Worm (Caenorhabditis elegans): ENCODE results near the gene sqt-3.
A peak's percentile ranks its signal among the peaks of the same experiment; 100 is the strongest.

The sqt-3 gene

ce11 chrV:12352445-12352844 lies at the start of gene sqt-3:
Gene sqt-3 (plus strand): TSS chrV:12352745.
- TF ChIP-seq ceh-82 (tag; optimal IDR thresholded peaks at IDR 0.05) (no peak), R02D3.7 (tag; optimal IDR thresholded peaks at IDR 0.05) (no peak), ceh-16 (tag; optimal IDR thresholded peaks at IDR 0.05) (no peak), nhr-23 (tag; optimal IDR thresholded peaks at IDR 0.05) (no peak), ztf-11 (tag; optimal IDR thresholded peaks at IDR 0.05) (no peak), nhr-12 (tag; optimal IDR thresholded peaks at IDR 0.05) (no peak)

ce11 chrV:12303453-12304077 lies 49.0 kb upstream of the sqt-3 start:
- TF ChIP-seq nhr-129 (tag; optimal IDR thresholded peaks at IDR 0.05) (peak; percentile 85), nhr-237 (tag; optimal IDR thresholded peaks at IDR 0.05) (peak; percentile 57), zag-1 (tag; optimal IDR thresholded peaks at IDR 0.05) (peak; percentile 77), mab-5 (tag; optimal IDR thresholded peaks at IDR 0.05) (peak; percentile 66), ztf-4 (tag; optimal IDR thresholded peaks at IDR 0.05) (peak; percentile 81), lin-11 (tag; optimal IDR thresholded peaks at IDR 0.05) (peak; percentile 76), dmd-4 (tag; optimal IDR thresholded peaks at IDR 0.05) (no peak), snpc-4 (tag; optimal IDR thresholded peaks at IDR 0.05) (peak; percentile 59), ztf-1 (GFP tag; conservative IDR thresholded peaks at IDR 0.05) (0 out of 2 replicates have a peak, but pooled peaks have one; percentile 87), unc-39 (tag; optimal IDR thresholded peaks at IDR 0.05) (peak; percentile 52), R02D3.7 (tag; optimal IDR thresholded peaks at IDR 0.05) (no peak), elt-3 (tag; optimal IDR thresholded peaks at IDR 0.05) (no peak), ZK546.5 (tag; optimal IDR thresholded peaks at IDR 0.05) (no peak), nhr-25 (tag; optimal IDR thresholded peaks at IDR 0.05) (peak; percentile 74), aly-2 (tag; optimal IDR thresholded peaks at IDR 0.05) (no peak), alr-1 (tag; optimal IDR thresholded peaks at IDR 0.05) (no peak), nhr-23 (tag; optimal IDR thresholded peaks at IDR 0.05) (no peak), fos-1 (tag; optimal IDR thresholded peaks at IDR 0.05) (peak; percentile 59), nhr-77 (tag; optimal IDR thresholded peaks at IDR 0.05) (no peak), F13H6.1 (tag; optimal IDR thresholded peaks at IDR 0.05) (peak; percentile 92), sem-4 (tag; optimal IDR thresholded peaks at IDR 0.05) (peak; percentile 87), unc-62 (GFP tag; optimal IDR thresholded peaks at IDR 0.05) (peak; percentile 60), nhr-11 (tag; optimal IDR thresholded peaks at IDR 0.05) (peak; percentile 86), ceh-82 (tag; optimal IDR thresholded peaks at IDR 0.05) (peak; percentile 82), peb-1 (tag; optimal IDR thresholded peaks at IDR 0.05) (peak; percentile 1), unc-55 (GFP tag; optimal IDR thresholded peaks at IDR 0.05) (peak; percentile 72), crh-2 (tag; optimal IDR thresholded peaks at IDR 0.05) (peak; percentile 70), nhr-21 (tag; optimal IDR thresholded peaks at IDR 0.05) (peak; percentile 76), ama-1 (optimal IDR thresholded peaks at IDR 0.05) (no peak), Y55F3AM.14 (GFP tag; optimal IDR thresholded peaks at IDR 0.05) (peak; percentile 96), skn-1 (tag; optimal IDR thresholded peaks at IDR 0.05) (no peak), lin-13 (GFP tag; optimal IDR thresholded peaks at IDR 0.05) (peak; percentile 68), elt-1 (tag; optimal IDR thresholded peaks at IDR 0.05) (no peak), ztf-11 (tag; optimal IDR thresholded peaks at IDR 0.05) (no peak), egl-27 (tag; optimal IDR thresholded peaks at IDR 0.05) (peak; percentile 73), blmp-1 (tag; optimal IDR thresholded peaks at IDR 0.05; ENCODE audit: insufficient read depth) (peak; percentile 41), nhr-12 (tag; optimal IDR thresholded peaks at IDR 0.05) (no peak), ceh-16 (tag; optimal IDR thresholded peaks at IDR 0.05) (peak; percentile 85), nhr-10 (tag; optimal IDR thresholded peaks at IDR 0.05) (peak; percentile 21), mdl-1 (tag; optimal IDR thresholded peaks at IDR 0.05) (peak in 1 of 2 experiments; percentile 29), sma-9 (GFP tag; optimal IDR thresholded peaks at IDR 0.05) (peak; percentile 95), sma-9 (tag; optimal IDR thresholded peaks at IDR 0.05) (no peak), nhr-6 (tag; optimal IDR thresholded peaks at IDR 0.05) (no peak), C34F6.9 (tag; optimal IDR thresholded peaks at IDR 0.05) (peak; percentile 65), gmeb-1 (tag; optimal IDR thresholded peaks at IDR 0.05) (peak; percentile 73), mbf-1 (tag; optimal IDR thresholded peaks at IDR 0.05) (peak; percentile 51), lsy-2 (tag; optimal IDR thresholded peaks at IDR 0.05) (peak; percentile 77 to 78), sma-3 (GFP tag; optimal IDR thresholded peaks at IDR 0.05) (peak; percentile 87)

Data from whole organism, L2 larva.